Worm (Caenorhabditis elegans) whole organism, late embryonic: ENCODE results near the gene F22B5.10.

ENCODE experiments used
- T23F11.4 ChIP-seq: fragments of 200-800 bp; sonication (Bioruptor generic); optimal IDR thresholded peaks from 2 replicates; lab custom pipeline; 2018; ENCODE audit warnings: mild to moderate bottlenecking, missing genetic modification characterization, missing compliant biosample characterization
- ceh-18 ChIP-seq: sonication (generic microtip); optimal IDR thresholded peaks from 2 replicates; lab custom pipeline; 2016; ENCODE audit warnings: missing genetic modification characterization, missing compliant biosample characterization
- ceh-45 ChIP-seq: fragments of 200-800 bp; sonication (Bioruptor generic); IDR thresholded peaks from 2 replicates; pipeline ENCODE4 v1.3.6; 2022; ENCODE audit warnings: missing genetic modification reagents, missing genetic modification characterization, missing compliant biosample characterization
- elt-2 ChIP-seq: sonication (generic microtip); optimal IDR thresholded peaks from 2 replicates; lab custom pipeline; 2016; ENCODE audit warnings: missing genetic modification reagents, missing genetic modification characterization, missing compliant biosample characterization
- ets-4 ChIP-seq: sonication (generic microtip); optimal IDR thresholded peaks from 2 replicates; lab custom pipeline; 2016; ENCODE audit warnings: missing genetic modification characterization, missing compliant biosample characterization
- fkh-10 ChIP-seq: fragments of 150-350 bp; optimal IDR thresholded peaks from 2 replicates; lab custom pipeline; 2014; ENCODE audit warnings: missing biosample characterization, missing genetic modification reagents, missing genetic modification characterization
- nhr-11 ChIP-seq: fragments of 150-350 bp; optimal IDR thresholded peaks from 2 replicates; lab custom pipeline; 2014; ENCODE audit warnings: missing biosample characterization, missing genetic modification characterization
- pha-2 ChIP-seq: sonication (generic microtip); optimal IDR thresholded peaks from 2 replicates; lab custom pipeline; 2017; ENCODE audit warnings: mild to moderate bottlenecking, missing genetic modification characterization, missing compliant biosample characterization
- pha-4 ChIP-seq: fragments of 150-350 bp; optimal IDR thresholded peaks from 2 replicates; lab custom pipeline; 2018; ENCODE audit warnings: missing biosample characterization, missing genetic modification reagents, missing genetic modification characterization
- pqm-1 ChIP-seq: sonication (generic microtip); optimal IDR thresholded peaks from 2 replicates; lab custom pipeline; 2016; ENCODE audit warnings: missing genetic modification characterization, missing compliant biosample characterization
- rnt-1 ChIP-seq: sonication (generic microtip); optimal IDR thresholded peaks from 2 replicates; lab custom pipeline; 2016; ENCODE audit warnings: missing genetic modification characterization, missing compliant biosample characterization

DNA sequence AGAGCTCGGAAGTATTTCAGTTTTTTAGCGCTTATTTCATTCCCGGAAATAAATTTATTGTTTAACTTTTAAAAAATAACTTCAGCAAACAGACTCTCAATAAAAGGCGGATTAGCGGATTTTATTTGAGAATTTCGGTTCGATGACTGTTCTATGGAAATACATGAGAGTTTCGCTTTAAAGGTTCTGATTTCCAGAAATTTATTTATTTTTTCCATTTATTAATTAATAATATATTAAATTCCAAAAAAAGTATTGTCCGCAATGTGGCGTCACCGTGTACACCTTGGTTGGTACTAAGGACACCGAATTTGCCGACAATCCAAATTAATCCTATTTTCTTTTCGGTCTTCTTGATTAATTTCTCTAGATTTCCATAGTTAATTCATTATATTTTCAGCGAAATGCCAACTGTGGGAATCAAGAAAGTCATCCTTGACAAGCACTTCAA lies 2.5 kb upstream of the F22B5.10 start, which contains the start of gene fars-3:
- TF ChIP-seq fkh-10 (GFP tag; lab: Kevin White, UChicago), result no peak
- TF ChIP-seq pqm-1 (tag; lab: Kevin White, UChicago), result no peak
- TF ChIP-seq ceh-18 (tag; lab: Kevin White, UChicago), result no peak
- no peak for TF ChIP-seq rnt-1 (tag; lab: Kevin White, UChicago)
- no peak for TF ChIP-seq ceh-45 (GFP tag; lab: Robert Waterston, UW)
- TF ChIP-seq pha-2 (tag; lab: Kevin White, UChicago), result no peak
- TF ChIP-seq T23F11.4 (GFP tag; lab: Kevin White, UChicago), result no peak
- no peak for TF ChIP-seq elt-2 (tag; lab: Kevin White, UChicago)
- TF ChIP-seq ets-4 (tag; lab: Kevin White, UChicago), result no peak
- no peak for TF ChIP-seq nhr-11 (tag; lab: Kevin White, UChicago)
- TF ChIP-seq pha-4 (tag; lab: Kevin White, UChicago), result no peak
